Fruit fly (Drosophila melanogaster): Measurements from ENCODE around the gene Graf.

The Graf gene

DNA sequence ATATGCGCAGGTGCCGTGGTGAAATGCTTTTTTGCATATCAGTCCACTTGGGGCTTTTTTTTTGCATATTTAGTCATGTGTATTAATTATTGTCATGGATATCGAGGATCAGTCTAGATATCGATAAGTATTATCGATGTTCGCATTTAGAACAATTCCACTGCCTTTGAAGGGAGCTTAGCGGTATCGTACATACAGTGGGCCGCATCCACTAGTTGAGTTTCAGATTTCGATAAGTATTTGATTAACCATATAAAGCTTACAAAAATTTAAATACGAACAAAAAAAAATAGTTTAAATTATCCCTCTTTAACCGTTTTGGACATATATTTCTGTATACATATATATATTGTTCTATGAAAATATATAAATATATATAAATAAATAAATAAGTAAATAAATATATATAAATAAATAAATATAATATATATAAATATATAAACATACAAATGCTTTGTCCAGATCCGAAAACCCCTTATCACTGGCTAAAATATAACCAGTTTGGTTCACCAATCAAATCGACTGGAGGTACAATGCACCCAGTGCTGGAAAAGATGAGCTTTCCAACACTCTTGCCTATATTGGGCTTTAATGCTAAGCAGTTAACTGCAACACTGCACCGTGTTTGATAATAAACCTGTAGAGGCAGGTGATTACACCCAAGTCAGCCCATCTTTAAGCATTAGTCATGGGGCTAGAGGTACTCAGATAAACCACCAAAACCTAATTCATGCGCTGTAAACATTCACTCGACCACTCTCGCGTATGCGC lies 42.5 kb upstream of the Graf start (continued):
- no peak for TF ChIP-seq HLH3B (GFP tag; IDR thresholded peaks at IDR 0.05)
- peak; percentile 3 for TF ChIP-seq ind (GFP tag; optimal IDR thresholded peaks at IDR 0.05)
- TF ChIP-seq NfI (GFP tag; optimal IDR thresholded peaks at IDR 0.05): peak; percentile 23
- TF ChIP-seq crp (GFP tag; optimal IDR thresholded peaks at IDR 0.05): no peak
- no peak for TF ChIP-seq Lpt (GFP tag; optimal IDR thresholded peaks at IDR 0.05)
- TF ChIP-seq Doc3 (GFP tag; IDR thresholded peaks at IDR 0.05; ENCODE audit: partially characterized antibody): peak; percentile 64
- TF ChIP-seq CG6254 (GFP tag; optimal IDR thresholded peaks at IDR 0.05): no peak
- TF ChIP-seq sna (GFP tag; IDR thresholded peaks at IDR 0.05; ENCODE audit: partially characterized antibody): peak; percentile 31; the same call in 1 of the 2 replicates
- peak; percentile 81 for TF ChIP-seq Scr (GFP tag; IDR thresholded peaks at IDR 0.05; ENCODE audit: partially characterized antibody)
- TF ChIP-seq cas (GFP tag; IDR thresholded peaks at IDR 0.05): no peak
- no peak for TF ChIP-seq CG17359 (tag; optimal IDR thresholded peaks at IDR 0.05)
- TF ChIP-seq trem (tag; optimal IDR thresholded peaks at IDR 0.05): peak; percentile 11
- TF ChIP-seq CG10209 (GFP tag; optimal IDR thresholded peaks at IDR 0.05): peak; percentile 5
- TF ChIP-seq CG12769 (tag; optimal IDR thresholded peaks at IDR 0.05): no peak
- TF ChIP-seq Dfd (GFP tag; optimal IDR thresholded peaks at IDR 0.05): no peak
- no peak for TF ChIP-seq Neu2 (GFP tag; optimal IDR thresholded peaks at IDR 0.05; ENCODE audit: borderline replicate concordance)
- TF ChIP-seq BEAF-32 (GFP tag; optimal IDR thresholded peaks at IDR 0.05): peak; percentile 76
- no peak for TF ChIP-seq hth (optimal IDR thresholded peaks at IDR 0.05)
- peak; percentile 56 for TF ChIP-seq Rfx (GFP tag; IDR thresholded peaks at IDR 0.05)
- 0 out of 3 replicates have a peak, but pooled peaks have one; percentile 38 for TF ChIP-seq CG7963 (GFP tag; IDR thresholded peaks at IDR 0.05; ENCODE audit: partially characterized antibody)
- no peak for TF ChIP-seq otp (GFP tag; IDR thresholded peaks at IDR 0.05)
- no peak for TF ChIP-seq emc (GFP tag; optimal IDR thresholded peaks at IDR 0.05)
- TF ChIP-seq CG12236 (GFP tag; optimal IDR thresholded peaks at IDR 0.05): no peak
- TF ChIP-seq Nf-YB (GFP tag; optimal IDR thresholded peaks at IDR 0.05): peak; percentile 75
- no peak for TF ChIP-seq CG1647 (GFP tag; optimal IDR thresholded peaks at IDR 0.05)
- TF ChIP-seq Ets97D (GFP tag; optimal IDR thresholded peaks at IDR 0.05): no peak
- peak; percentile 17 for TF ChIP-seq Six4 (GFP tag; optimal IDR thresholded peaks at IDR 0.05)
- peak; percentile 56 for TF ChIP-seq CG2129 (GFP tag; IDR thresholded peaks at IDR 0.05; ENCODE audit: partially characterized antibody)
- peak; percentile 58 for TF ChIP-seq Hmr (GFP tag; optimal IDR thresholded peaks at IDR 0.05)
- TF ChIP-seq CG10267 (tag; optimal IDR thresholded peaks at IDR 0.05): peak; percentile 5
- TF ChIP-seq H2.0 (GFP tag; IDR thresholded peaks at IDR 0.05): no peak
- no peak for TF ChIP-seq esg (GFP tag; conservative IDR thresholded peaks at IDR 0.05)
- peak; percentile 7 for TF ChIP-seq PHDP (tag; optimal IDR thresholded peaks at IDR 0.05)
- TF ChIP-seq ems (GFP tag; optimal IDR thresholded peaks at IDR 0.05): no peak
- TF ChIP-seq Pdp1 (GFP tag; optimal IDR thresholded peaks at IDR 0.05): no peak
- peak in 1 of 2 experiments; percentile 14 for TF ChIP-seq dpn (GFP tag; optimal IDR thresholded peaks at IDR 0.05)
- peak; percentile 70; the same call in 2 of the 3 replicates for TF ChIP-seq hb (GFP tag; IDR thresholded peaks at IDR 0.05; ENCODE audit: partially characterized antibody)
- TF ChIP-seq CG12299 (tag; optimal IDR thresholded peaks at IDR 0.05): no peak
- TF ChIP-seq NFAT (GFP tag; IDR thresholded peaks at IDR 0.05): peak; percentile 9; the same call in 1 of the 2 replicates
- TF ChIP-seq CG8944 (GFP tag; optimal IDR thresholded peaks at IDR 0.05): no peak
- no peak for TF ChIP-seq Drgx (GFP tag; IDR thresholded peaks at IDR 0.05)
- TF ChIP-seq Taf1 (GFP tag; IDR thresholded peaks at IDR 0.05): no peak
- TF ChIP-seq CG18262 (tag; optimal IDR thresholded peaks at IDR 0.05): peak; percentile 36
- TF ChIP-seq CG8290 (GFP tag; optimal IDR thresholded peaks at IDR 0.05): peak; percentile 69
- peak in 1 of 2 experiments; percentile 65 for TF ChIP-seq CG8290 (tag; optimal IDR thresholded peaks at IDR 0.05)
- TF ChIP-seq Usf (GFP tag; optimal IDR thresholded peaks at IDR 0.05): no peak
- TF ChIP-seq ewg (GFP tag; optimal IDR thresholded peaks at IDR 0.05): no peak
- TF ChIP-seq run (tag; optimal IDR thresholded peaks at IDR 0.05): no peak
- no peak for TF ChIP-seq CTCF (GFP tag; optimal IDR thresholded peaks at IDR 0.05)
